Worm (Caenorhabditis elegans) whole organism, L4 larva: ENCODE results near the gene srx-56.

Source experiments
- F49E8.2 ChIP-seq: sonication (generic microtip); optimal IDR thresholded peaks from 2 replicates; lab custom pipeline; 2016; ENCODE audit warnings: missing compliant biosample characterization, mild to moderate bottlenecking, missing genetic modification characterization, borderline replicate concordance
- T20F7.1 ChIP-seq: fragments of 200-800 bp; sonication (Bioruptor generic); optimal IDR thresholded peaks from 2 replicates; lab custom pipeline; 2018; ENCODE audit warnings: mild to moderate bottlenecking, missing genetic modification characterization, missing compliant biosample characterization
- ZK546.5 ChIP-seq, 2 experiments: sonication (generic microtip); optimal IDR thresholded peaks; 2 replicates each; lab custom pipeline; 2017; ENCODE audit warnings: missing biosample characterization in 2 of 2, missing genetic modification characterization in 2 of 2
- ceh-44 ChIP-seq: fragments of 200-800 bp; sonication (Bioruptor generic); IDR thresholded peaks from 2 replicates; pipeline ENCODE4 v1.3.6; 2022; ENCODE audit warnings: missing genetic modification reagents, missing genetic modification characterization, missing compliant biosample characterization
- ceh-82 ChIP-seq: sonication (generic microtip); optimal IDR thresholded peaks from 2 replicates; lab custom pipeline; 2017; ENCODE audit warnings: missing biosample characterization, missing genetic modification characterization
- dpl-1 ChIP-seq: fragments of 150-350 bp; optimal IDR thresholded peaks from 2 replicates; lab custom pipeline; 2014; ENCODE audit warnings: missing biosample characterization, missing genetic modification reagents, missing genetic modification characterization
- hlh-30 ChIP-seq: sonication (generic microtip); optimal IDR thresholded peaks from 2 replicates; lab custom pipeline; 2017; ENCODE audit warnings: antibody characterized with exemption, mild to moderate bottlenecking, missing genetic modification characterization, missing compliant biosample characterization; ENCODE audit not compliant: insufficient read depth
- lin-13 ChIP-seq: fragments of 150-350 bp; optimal IDR thresholded peaks from 2 replicates; lab custom pipeline; 2014; ENCODE audit warnings: missing biosample characterization, missing genetic modification reagents, missing genetic modification characterization
- pha-4 ChIP-seq, 2 experiments: fragments of 150-350 bp in 1 of 2; fragments of 200-800 bp in 1 of 2; sonication (Bioruptor generic) in 1 of 2; IDR thresholded peaks in 1 of 2; optimal IDR thresholded peaks in 1 of 2; 2 replicates each; pipeline versions ENCODE4 v1.3.6 to Lab custom; 2014 to 2022; ENCODE audit warnings: missing genetic modification characterization in 2 of 2, missing genetic modification reagents in 2 of 2, missing biosample characterization in 1 of 2, missing compliant biosample characterization in 1 of 2
- php-3 ChIP-seq: fragments of 200-800 bp; sonication (Bioruptor generic); IDR thresholded peaks from 2 replicates; pipeline ENCODE4 v1.3.6; 2022; ENCODE audit warnings: missing genetic modification reagents, missing genetic modification characterization, missing compliant biosample characterization
- rbr-2 ChIP-seq: sonication (generic microtip); optimal IDR thresholded peaks from 2 replicates; lab custom pipeline; 2016; ENCODE audit warnings: missing genotype, missing genetic modification characterization, missing compliant biosample characterization
- unc-62 ChIP-seq, 3 experiments: fragments of 150-350 bp in 1 of 3; sonication (generic microtip); optimal IDR thresholded peaks in 2 of 3; peaks in 1 of 3; 1 replicate in 1 of 3; 2 replicates in 2 of 3; lab custom pipeline; 2014 to 2017; ENCODE audit warnings: missing biosample characterization in 3 of 3, missing genetic modification characterization in 3 of 3, missing genetic modification reagents in 3 of 3, missing genotype in 1 of 3
- ztf-11 ChIP-seq: fragments of 150-350 bp; optimal IDR thresholded peaks from 2 replicates; lab custom pipeline; 2014; ENCODE audit warnings: missing biosample characterization, missing genetic modification characterization

ce11 chrV:7399202-7399601 lies 25.0 kb downstream of the srx-56 start, which contains the start of gene gst-41:
- TF ChIP-seq ztf-11: no peak
- no peak for TF ChIP-seq ZK546.5 (tag; optimal IDR thresholded peaks at IDR 0.05; lab: Kevin White, UChicago)
- no peak for TF ChIP-seq ceh-44 (GFP tag; lab: Robert Waterston, UW)
- no peak for TF ChIP-seq dpl-1 (GFP tag; lab: Kevin White, UChicago)
- TF ChIP-seq unc-62 (GFP tag; optimal IDR thresholded peaks at IDR 0.05 in 1 of 2; lab: Kevin White, UChicago): no peak
- no peak for TF ChIP-seq unc-62 (tag; optimal IDR thresholded peaks at IDR 0.05; lab: Kevin White, UChicago)
- no peak for TF ChIP-seq php-3 (GFP tag; lab: Robert Waterston, UW)
- no peak for TF ChIP-seq lin-13 (GFP tag; lab: Kevin White, UChicago)
- no peak for TF ChIP-seq rbr-2 (tag; lab: Kevin White, UChicago)
- TF ChIP-seq ceh-82 (tag; lab: Kevin White, UChicago): no peak
- no peak for TF ChIP-seq pha-4 (GFP tag; IDR thresholded peaks at IDR 0.05; lab: Robert Waterston, UW)
- no peak for TF ChIP-seq pha-4 (tag; optimal IDR thresholded peaks at IDR 0.05; lab: Kevin White, UChicago)
- no peak for TF ChIP-seq T20F7.1 (GFP tag; lab: Kevin White, UChicago)
- TF ChIP-seq hlh-30 (tag; lab: Kevin White, UChicago): no peak
- TF ChIP-seq F49E8.2 (tag; lab: Kevin White, UChicago): no peak
